Fruit fly (Drosophila melanogaster): ENCODE results near the gene CG32161.

- TF ChIP-seq insv (optimal IDR thresholded peaks at IDR 0.05) (no peak), ttk (optimal IDR thresholded peaks at IDR 0.05) (no peak), psq (optimal IDR thresholded peaks at IDR 0.05) (no peak)
Observed at dm6 chr3L:16829983-16830382, 16.0 kb upstream of the CG32161 start.

Measured in Kc167 (cell line).